Worm (Caenorhabditis elegans) whole organism, L2 larva: Measurements from ENCODE around the gene ain-1.
A peak's percentile ranks its signal among the peaks of the same experiment; 100 is the strongest.

Experiments
- C34F6.9 ChIP-seq: fragments of 150-350 bp; optimal IDR thresholded peaks from 2 replicates; lab custom pipeline; 2014; ENCODE audit warnings: missing biosample characterization, missing genetic modification characterization
- F13H6.1 ChIP-seq: sonication (generic microtip); optimal IDR thresholded peaks from 2 replicates; lab custom pipeline; 2016; ENCODE audit warnings: missing genetic modification characterization, missing compliant biosample characterization
- R02D3.7 ChIP-seq: fragments of 150-350 bp; optimal IDR thresholded peaks from 2 replicates; lab custom pipeline; 2014; ENCODE audit warnings: missing biosample characterization, missing genetic modification characterization
- Y55F3AM.14 ChIP-seq: fragments of 200-800 bp; sonication (Bioruptor generic); optimal IDR thresholded peaks from 2 replicates; lab custom pipeline; 2018; ENCODE audit warnings: mild to moderate bottlenecking, missing genetic modification characterization, missing compliant biosample characterization
- ZK546.5 ChIP-seq: sonication (generic microtip); optimal IDR thresholded peaks from 2 replicates; lab custom pipeline; 2017; ENCODE audit warnings: missing biosample characterization, missing genetic modification characterization
- alr-1 ChIP-seq: fragments of 150-350 bp; optimal IDR thresholded peaks from 2 replicates; lab custom pipeline; 2014; ENCODE audit warnings: missing biosample characterization, missing genetic modification characterization
- aly-2 ChIP-seq: fragments of 150-350 bp; optimal IDR thresholded peaks from 2 replicates; lab custom pipeline; 2014; ENCODE audit warnings: missing biosample characterization, missing genetic modification characterization
- blmp-1 ChIP-seq: sonication (generic microtip); optimal IDR thresholded peaks from 2 replicates; lab custom pipeline; 2017; ENCODE audit warnings: missing genetic modification characterization, mild to moderate bottlenecking, missing compliant biosample characterization, antibody characterized with exemption, moderate library complexity; ENCODE audit not compliant: insufficient read depth
- ceh-16 ChIP-seq: fragments of 150-350 bp; optimal IDR thresholded peaks from 2 replicates; lab custom pipeline; 2014; ENCODE audit warnings: missing biosample characterization, missing genetic modification characterization
- ceh-82 ChIP-seq: fragments of 150-350 bp; optimal IDR thresholded peaks from 2 replicates; lab custom pipeline; 2014; ENCODE audit warnings: missing biosample characterization, missing genetic modification characterization
- elt-1 ChIP-seq: fragments of 150-350 bp; optimal IDR thresholded peaks from 2 replicates; lab custom pipeline; 2014; ENCODE audit warnings: missing biosample characterization, missing genetic modification characterization
- elt-3 ChIP-seq: sonication (generic microtip); optimal IDR thresholded peaks from 2 replicates; lab custom pipeline; 2017; ENCODE audit warnings: missing biosample characterization, missing genetic modification characterization
- fos-1 ChIP-seq: fragments of 150-350 bp; optimal IDR thresholded peaks from 2 replicates; lab custom pipeline; 2014; ENCODE audit warnings: missing biosample characterization, missing genetic modification characterization
- gmeb-1 ChIP-seq: fragments of 150-350 bp; optimal IDR thresholded peaks from 2 replicates; lab custom pipeline; 2014; ENCODE audit warnings: missing biosample characterization, missing genetic modification characterization
- lin-13 ChIP-seq: fragments of 150-350 bp; optimal IDR thresholded peaks from 2 replicates; lab custom pipeline; 2014; ENCODE audit warnings: missing biosample characterization, missing genetic modification reagents, missing genetic modification characterization
- lin-39 ChIP-seq: fragments of 150-350 bp; optimal IDR thresholded peaks from 2 replicates; lab custom pipeline; 2014; ENCODE audit warnings: missing biosample characterization, missing genetic modification reagents, missing genetic modification characterization
- lsy-2 ChIP-seq, 2 experiments: fragments of 150-350 bp in 1 of 2; sonication (generic microtip) in 1 of 2; optimal IDR thresholded peaks; 2 replicates each; lab custom pipeline; 2014 to 2017; ENCODE audit warnings: missing biosample characterization in 2 of 2, missing genetic modification characterization in 2 of 2
- mab-5 ChIP-seq: fragments of 150-350 bp; optimal IDR thresholded peaks from 2 replicates; lab custom pipeline; 2014; ENCODE audit warnings: missing biosample characterization, missing genetic modification characterization
- mbf-1 ChIP-seq: sonication (generic microtip); optimal IDR thresholded peaks from 2 replicates; lab custom pipeline; 2017; ENCODE audit warnings: missing biosample characterization, missing genetic modification characterization
- mdl-1 ChIP-seq, 2 experiments: fragments of 150-350 bp in 1 of 2; sonication (generic microtip) in 1 of 2; optimal IDR thresholded peaks; 2 replicates each; lab custom pipeline; 2017; ENCODE audit warnings: missing biosample characterization in 2 of 2, missing genetic modification characterization in 2 of 2
- nhr-11 ChIP-seq: fragments of 150-350 bp; optimal IDR thresholded peaks from 2 replicates; lab custom pipeline; 2014; ENCODE audit warnings: missing biosample characterization, missing genetic modification characterization
- nhr-12 ChIP-seq: fragments of 150-350 bp; optimal IDR thresholded peaks from 2 replicates; lab custom pipeline; 2014; ENCODE audit warnings: missing biosample characterization, missing genetic modification characterization
- nhr-129 ChIP-seq: fragments of 150-350 bp; optimal IDR thresholded peaks from 2 replicates; lab custom pipeline; 2014; ENCODE audit warnings: missing biosample characterization, missing genetic modification characterization
- nhr-21 ChIP-seq: fragments of 150-350 bp; optimal IDR thresholded peaks from 2 replicates; lab custom pipeline; 2014; ENCODE audit warnings: missing biosample characterization, missing genetic modification characterization
- nhr-23 ChIP-seq: fragments of 150-350 bp; optimal IDR thresholded peaks from 2 replicates; lab custom pipeline; 2014; ENCODE audit warnings: missing biosample characterization, missing genetic modification reagents, missing genetic modification characterization
- nhr-237 ChIP-seq: fragments of 150-350 bp; optimal IDR thresholded peaks from 2 replicates; lab custom pipeline; 2014; ENCODE audit warnings: missing biosample characterization, missing genetic modification characterization
- nhr-25 ChIP-seq: fragments of 150-350 bp; sonication (generic microtip); optimal IDR thresholded peaks from 3 replicates; lab custom pipeline; 2014; ENCODE audit warnings: missing biosample characterization, missing genetic modification characterization
- nhr-6 ChIP-seq: fragments of 150-350 bp; optimal IDR thresholded peaks from 2 replicates; lab custom pipeline; 2014; ENCODE audit warnings: missing biosample characterization, missing genetic modification characterization
- nhr-77 ChIP-seq: fragments of 150-350 bp; optimal IDR thresholded peaks from 2 replicates; lab custom pipeline; 2014; ENCODE audit warnings: missing biosample characterization, missing genetic modification characterization
- peb-1 ChIP-seq: fragments of 150-350 bp; optimal IDR thresholded peaks from 2 replicates; lab custom pipeline; 2014; ENCODE audit warnings: missing biosample characterization, missing genetic modification characterization
- sem-4 ChIP-seq: fragments of 150-350 bp; optimal IDR thresholded peaks from 2 replicates; lab custom pipeline; 2014; ENCODE audit warnings: missing biosample characterization, missing genetic modification reagents, missing genetic modification characterization
- skn-1 ChIP-seq: sonication (generic microtip); optimal IDR thresholded peaks from 2 replicates; lab custom pipeline; 2017; ENCODE audit warnings: missing biosample characterization, missing genetic modification characterization
- sma-3 ChIP-seq: sonication (generic microtip); optimal IDR thresholded peaks from 2 replicates; lab custom pipeline; 2016; ENCODE audit warnings: missing genetic modification reagents, missing genetic modification characterization, missing compliant biosample characterization
- sma-9 ChIP-seq, 2 experiments: fragments of 150-350 bp in 1 of 2; sonication (generic microtip) in 1 of 2; optimal IDR thresholded peaks; 2 replicates each; lab custom pipeline; 2014 to 2016; ENCODE audit warnings: missing genetic modification characterization in 2 of 2, mild to moderate bottlenecking in 1 of 2, missing biosample characterization in 1 of 2, missing compliant biosample characterization in 1 of 2, missing genetic modification reagents in 1 of 2, moderate library complexity in 1 of 2
- snpc-4 ChIP-seq: fragments of 150-350 bp; optimal IDR thresholded peaks from 2 replicates; lab custom pipeline; 2014; ENCODE audit warnings: missing biosample characterization, missing genetic modification characterization
- unc-39 ChIP-seq: fragments of 150-350 bp; optimal IDR thresholded peaks from 2 replicates; lab custom pipeline; 2014; ENCODE audit warnings: missing biosample characterization, missing genetic modification characterization
- unc-55 ChIP-seq: fragments of 150-350 bp; sonication (generic microtip); optimal IDR thresholded peaks from 3 replicates; lab custom pipeline; 2014; ENCODE audit warnings: missing biosample characterization, missing genetic modification reagents, missing genetic modification characterization
- unc-62 ChIP-seq: fragments of 150-350 bp; optimal IDR thresholded peaks from 2 replicates; lab custom pipeline; 2014; ENCODE audit warnings: missing biosample characterization, missing genetic modification reagents, missing genetic modification characterization
- zag-1 ChIP-seq: fragments of 150-350 bp; optimal IDR thresholded peaks from 2 replicates; lab custom pipeline; 2014; ENCODE audit warnings: missing biosample characterization, missing genetic modification characterization
- ztf-1 ChIP-seq: fragments of 200-800 bp; sonication (Bioruptor generic); conservative IDR thresholded peaks from 2 replicates; pipeline ENCODE4 v1.3.6; 2022; ENCODE audit warnings: missing genetic modification characterization, missing compliant biosample characterization
- ztf-11 ChIP-seq: sonication (generic microtip); optimal IDR thresholded peaks from 2 replicates; lab custom pipeline; 2017; ENCODE audit warnings: missing biosample characterization, missing genetic modification characterization
- ztf-4 ChIP-seq: fragments of 150-350 bp; optimal IDR thresholded peaks from 2 replicates; lab custom pipeline; 2014; ENCODE audit warnings: missing biosample characterization, missing genetic modification characterization

ain-1 gene

DNA sequence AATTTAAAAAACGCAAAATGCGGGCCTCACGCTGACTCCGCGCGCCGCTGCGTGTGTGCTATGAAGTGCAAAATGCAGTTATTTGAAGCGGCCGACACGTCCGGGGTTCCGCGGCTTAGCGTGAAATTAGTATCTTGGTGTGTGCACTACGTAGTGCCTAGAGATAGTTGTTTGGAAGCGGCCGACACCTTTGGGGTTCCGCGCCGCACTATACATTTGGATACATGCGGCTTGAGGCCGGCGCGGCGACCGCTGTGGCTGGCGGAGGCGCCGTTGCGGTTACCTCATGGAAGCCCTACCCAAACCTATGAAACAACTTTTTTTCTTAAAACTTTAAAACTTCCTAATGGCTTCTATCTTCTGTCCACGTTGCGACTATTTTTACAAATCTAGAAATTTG lies 15.9 kb downstream of the ain-1 start:
- TF ChIP-seq ZK546.5 (tag; lab: Kevin White, UChicago) = no peak
- TF ChIP-seq snpc-4 (tag; lab: Kevin White, UChicago) = peak; percentile 78

DNA sequence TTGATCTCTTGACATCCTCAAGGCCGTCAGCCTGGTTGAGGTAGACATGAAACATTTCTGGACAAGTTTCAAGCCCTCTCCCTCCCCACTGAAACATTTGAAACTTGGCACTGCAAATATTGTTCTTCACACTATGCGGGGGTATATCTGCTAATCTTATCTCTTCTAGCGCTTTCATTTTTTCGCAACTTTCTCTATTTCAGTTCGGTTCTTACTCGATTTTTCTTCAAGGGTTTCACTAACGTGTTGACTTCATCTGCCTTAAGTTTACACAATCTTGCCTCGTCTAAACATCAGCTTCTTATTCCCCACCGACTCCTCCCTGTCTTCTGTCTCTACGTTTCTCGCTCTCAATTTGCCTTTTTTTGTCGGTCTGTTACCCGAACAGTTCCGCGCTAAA lies 16.5 kb downstream of the ain-1 start:
- no peak for TF ChIP-seq ceh-16 (tag; lab: Kevin White, UChicago)
- peak; percentile 58 for TF ChIP-seq blmp-1 (tag; lab: Kevin White, UChicago)

DNA sequence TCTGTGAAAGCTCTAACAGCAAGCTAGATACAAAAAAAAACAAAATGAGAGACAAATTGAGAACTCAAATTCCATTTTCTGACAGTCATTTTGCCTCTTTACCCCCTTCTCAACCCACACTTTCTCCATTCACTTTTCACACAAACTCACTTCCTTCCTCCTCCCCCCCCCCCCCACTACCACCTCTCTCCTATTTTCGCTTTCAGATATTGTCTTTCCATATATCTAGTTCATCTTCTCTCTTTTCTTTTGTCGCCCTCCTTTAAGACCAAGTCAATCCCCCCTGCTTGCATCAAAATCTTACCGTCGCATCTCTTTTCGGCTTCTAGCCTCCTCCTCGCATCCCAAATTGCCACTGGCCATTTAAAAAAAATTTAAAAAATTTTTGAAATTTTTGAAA lies 18.6 kb downstream of the ain-1 start:
- TF ChIP-seq unc-62 (GFP tag; lab: Kevin White, UChicago) = no peak
- peak; percentile 94 for TF ChIP-seq blmp-1 (tag; lab: Kevin White, UChicago)
- TF ChIP-seq nhr-12 (tag; lab: Kevin White, UChicago) = no peak
- TF ChIP-seq, all 48 proteins: peak for 1

DNA sequence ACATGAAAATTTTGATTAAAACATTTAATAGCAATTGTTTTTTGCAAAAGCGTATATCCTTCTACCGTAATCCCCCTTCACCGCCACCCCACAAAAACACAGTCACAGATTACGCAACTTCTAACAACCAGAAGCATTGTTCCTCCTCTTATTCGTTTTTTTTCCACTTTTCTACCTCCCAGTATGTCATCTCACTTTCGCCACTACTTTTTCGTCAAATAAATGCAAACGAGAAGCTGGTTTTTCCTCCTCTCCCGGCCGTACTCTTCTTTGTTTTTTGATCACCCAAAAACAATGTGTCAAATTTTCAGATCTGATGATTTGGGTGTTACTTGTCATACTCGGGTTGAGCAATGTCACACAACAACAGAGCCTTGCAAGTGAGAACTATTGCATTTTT lies 19.8 kb downstream of the ain-1 start, which contains the start of gene C06G1.1:
Gene C06G1.1 (plus strand): TSS at position 301 of the 400 bp plus-strand sequence.
- TF ChIP-seq nhr-25 (tag; lab: Kevin White, UChicago) (no peak), alr-1 (tag; lab: Kevin White, UChicago) (no peak), mbf-1 (tag; lab: Kevin White, UChicago) (no peak), fos-1 (tag; lab: Kevin White, UChicago) (no peak), lin-13 (GFP tag; lab: Kevin White, UChicago) (no peak), sma-3 (GFP tag; lab: Kevin White, UChicago) (no peak)

DNA sequence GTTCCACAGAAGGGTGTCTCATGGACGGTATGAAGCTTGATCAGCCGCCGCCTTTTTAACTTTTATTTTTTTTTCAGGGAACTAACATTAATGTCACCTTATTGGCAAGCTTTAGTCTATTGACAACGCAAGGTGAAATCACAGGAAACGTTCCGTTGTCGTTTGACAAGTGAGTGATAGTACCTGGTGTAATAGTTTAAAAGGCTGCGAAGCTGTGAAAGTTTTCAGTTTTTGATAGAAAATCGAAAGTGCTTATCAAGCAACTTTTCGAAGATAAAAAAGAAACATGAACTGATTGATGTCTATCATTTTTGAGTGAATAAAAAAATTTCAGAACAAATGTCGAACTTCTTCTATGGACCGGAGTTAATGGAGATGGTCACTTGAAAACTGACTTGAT lies 20.9 kb downstream of the ain-1 start:
- TF ChIP-seq Y55F3AM.14 (GFP tag; lab: Kevin White, UChicago) = no peak
- TF ChIP-seq blmp-1 (tag; lab: Kevin White, UChicago) = peak; percentile 54

DNA sequence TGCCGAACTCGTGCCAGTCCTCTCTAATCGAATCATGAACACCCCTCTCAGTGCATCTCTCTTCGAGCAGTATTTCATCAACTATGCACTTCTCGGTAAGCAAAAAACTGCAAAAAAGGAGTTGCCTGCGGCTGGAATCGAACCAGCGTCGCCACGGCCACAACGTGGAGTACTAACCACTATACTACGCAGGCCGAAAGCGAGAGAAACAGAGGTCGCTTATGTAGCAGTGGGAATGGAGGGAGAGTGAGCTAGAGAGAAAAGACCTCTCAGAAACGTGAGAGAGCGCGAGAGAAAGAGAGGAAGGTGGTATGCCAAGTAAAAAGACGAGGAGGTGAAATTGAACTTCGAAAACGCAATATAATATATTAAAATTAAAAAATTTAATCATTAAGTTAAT lies 21.5 kb downstream of the ain-1 start:
- TF ChIP-seq unc-55 (GFP tag; lab: Kevin White, UChicago) (peak; percentile 92), sma-3 (GFP tag; lab: Kevin White, UChicago) (peak; percentile 79), unc-62 (GFP tag; lab: Kevin White, UChicago) (no peak), ztf-4 (tag; lab: Kevin White, UChicago) (peak; percentile 30), mdl-1 (tag; optimal IDR thresholded peaks at IDR 0.05; lab: Kevin White, UChicago) (peak in 1 of 2 experiments; percentile 61), elt-1 (tag; lab: Kevin White, UChicago) (no peak), peb-1 (tag; lab: Kevin White, UChicago) (no peak), gmeb-1 (tag; lab: Kevin White, UChicago) (peak; percentile 68), nhr-21 (peak; percentile 75), sem-4 (tag; lab: Kevin White, UChicago) (peak; percentile 7), fos-1 (tag; lab: Kevin White, UChicago) (peak; percentile 82), lin-13 (GFP tag; lab: Kevin White, UChicago) (peak; percentile 51), blmp-1 (tag; lab: Kevin White, UChicago) (peak; percentile 13), mab-5 (peak; percentile 61), nhr-12 (tag; lab: Kevin White, UChicago) (no peak), nhr-77 (tag; lab: Kevin White, UChicago) (no peak), ceh-82 (tag; lab: Kevin White, UChicago) (no peak), nhr-237 (tag; lab: Kevin White, UChicago) (no peak), C34F6.9 (peak; percentile 76), R02D3.7 (tag; lab: Kevin White, UChicago) (no peak), nhr-129 (tag; lab: Kevin White, UChicago) (peak; percentile 92), lin-39 (no peak), F13H6.1 (tag; lab: Kevin White, UChicago) (peak; percentile 78), nhr-6 (tag; lab: Kevin White, UChicago) (peak; percentile 65), ceh-16 (tag; lab: Kevin White, UChicago) (no peak), nhr-11 (tag; lab: Kevin White, UChicago) (no peak), sma-9 (GFP tag; optimal IDR thresholded peaks at IDR 0.05; lab: Kevin White, UChicago) (peak; percentile 78), sma-9 (tag; optimal IDR thresholded peaks at IDR 0.05; lab: Kevin White, UChicago) (no peak), ztf-11 (no peak), aly-2 (tag; lab: Kevin White, UChicago) (no peak), nhr-23 (no peak), mbf-1 (tag; lab: Kevin White, UChicago) (no peak), ztf-1 (no peak), skn-1 (tag; lab: Kevin White, UChicago) (no peak), elt-3 (tag; lab: Kevin White, UChicago) (no peak), zag-1 (tag; lab: Kevin White, UChicago) (peak; percentile 64), unc-39 (tag; lab: Kevin White, UChicago) (no peak), lsy-2 (tag; optimal IDR thresholded peaks at IDR 0.05; lab: Kevin White, UChicago) (peak; percentile 65 to 69), Y55F3AM.14 (GFP tag; lab: Kevin White, UChicago) (peak; percentile 52)
